Worm (Caenorhabditis elegans) whole organism, L4 larva: ENCODE data around the gene slc-17.3.
"Not testable (repeated sequence)": the region's sequence is repeated elsewhere in the genome, so short reads cannot be mapped to it uniquely, and the experiment has no call there.

Experiments used
- ceh-44 ChIP-seq: fragments of 200-800 bp; sonication (Bioruptor generic); IDR thresholded peaks from 2 replicates; pipeline ENCODE4 v1.3.6; 2022; ENCODE audit warnings: missing genetic modification reagents, missing genetic modification characterization, missing compliant biosample characterization
- dpl-1 ChIP-seq: fragments of 150-350 bp; optimal IDR thresholded peaks from 2 replicates; lab custom pipeline; 2014; ENCODE audit warnings: missing biosample characterization, missing genetic modification reagents, missing genetic modification characterization
- nhr-76 ChIP-seq: fragments of 150-350 bp; optimal IDR thresholded peaks from 2 replicates; lab custom pipeline; 2014; ENCODE audit warnings: missing biosample characterization, missing genetic modification characterization
- nhr-77 ChIP-seq: fragments of 150-350 bp; optimal IDR thresholded peaks from 2 replicates; lab custom pipeline; 2014; ENCODE audit warnings: missing biosample characterization, missing genetic modification characterization
- unc-62 ChIP-seq, 3 experiments: fragments of 150-350 bp in 1 of 3; sonication (generic microtip); optimal IDR thresholded peaks in 2 of 3; peaks in 1 of 3; 1 replicate in 1 of 3; 2 replicates in 2 of 3; lab custom pipeline; 2014 to 2017; ENCODE audit warnings: missing biosample characterization in 3 of 3, missing genetic modification characterization in 3 of 3, missing genetic modification reagents in 3 of 3, missing genotype in 1 of 3

- not testable (repeated sequence) for TF ChIP-seq nhr-77 (tag; lab: Kevin White, UChicago); dpl-1 (GFP tag; lab: Kevin White, UChicago); ceh-44 (GFP tag; lab: Robert Waterston, UW); nhr-76 (tag; lab: Kevin White, UChicago); unc-62 (GFP tag; optimal IDR thresholded peaks at IDR 0.05 in 1 of 2; lab: Kevin White, UChicago); unc-62 (tag; optimal IDR thresholded peaks at IDR 0.05; lab: Kevin White, UChicago)
Measured at ce11 chrIII:7821130-7821529, 44.0 kb downstream of the slc-17.3 start.
